Worm (Caenorhabditis elegans) whole organism, L3 larva: ENCODE measurements around the gene Y43F8B.12.

Experiments
- aly-2 ChIP-seq: fragments of 150-350 bp; optimal IDR thresholded peaks from 2 replicates; lab custom pipeline; 2014; ENCODE audit warnings: missing biosample characterization, missing genetic modification characterization
- ama-1 ChIP-seq: fragments of 150-350 bp; optimal IDR thresholded peaks from 2 replicates; lab custom pipeline; 2018
- jun-1 ChIP-seq: fragments of 150-350 bp; optimal IDR thresholded peaks from 2 replicates; lab custom pipeline; 2014; ENCODE audit warnings: missing biosample characterization, missing genetic modification reagents, missing genetic modification characterization
- mdl-1 ChIP-seq: fragments of 150-350 bp; optimal IDR thresholded peaks from 2 replicates; lab custom pipeline; 2014; ENCODE audit warnings: missing biosample characterization, missing genetic modification characterization
- nfya-1 ChIP-seq: sonication (generic microtip); optimal IDR thresholded peaks from 2 replicates; lab custom pipeline; 2017; ENCODE audit warnings: missing genetic modification characterization, mild to moderate bottlenecking, missing compliant biosample characterization, antibody characterized with exemption, moderate library complexity; ENCODE audit not compliant: insufficient read depth
- sea-2 ChIP-seq: fragments of 150-350 bp; sonication (generic microtip); optimal IDR thresholded peaks from 4 replicates; lab custom pipeline; 2014; ENCODE audit warnings: missing biosample characterization, missing genetic modification reagents, missing genetic modification characterization
- skn-1 ChIP-seq: fragments of 150-350 bp; optimal IDR thresholded peaks from 2 replicates; lab custom pipeline; 2014; ENCODE audit warnings: missing biosample characterization, missing genetic modification characterization
- ztf-11 ChIP-seq: fragments of 150-350 bp; optimal IDR thresholded peaks from 2 replicates; lab custom pipeline; 2014; ENCODE audit warnings: missing biosample characterization, missing genetic modification characterization

- TF ChIP-seq sea-2 (GFP tag; lab: Kevin White, UChicago): no peak
- no peak for TF ChIP-seq nfya-1 (tag; lab: Kevin White, UChicago)
- TF ChIP-seq mdl-1: no peak
- no peak for TF ChIP-seq ztf-11 (tag; lab: Kevin White, UChicago)
- no peak for TF ChIP-seq ama-1 (lab: Kevin White, UChicago)
- TF ChIP-seq skn-1 (tag; lab: Kevin White, UChicago): no peak
- TF ChIP-seq aly-2: no peak
- TF ChIP-seq jun-1 (tag; lab: Kevin White, UChicago): no peak
Observed at ce11 chrV:19431036-19431435, 37.1 kb upstream of the Y43F8B.12 start, which contains the start of gene srw-85.
